Worm (Caenorhabditis elegans): Measurements from ENCODE around the gene rap-3.
A peak's percentile ranks its signal among the peaks of the same experiment; 100 is the strongest.

The rap-3 gene

DNA sequence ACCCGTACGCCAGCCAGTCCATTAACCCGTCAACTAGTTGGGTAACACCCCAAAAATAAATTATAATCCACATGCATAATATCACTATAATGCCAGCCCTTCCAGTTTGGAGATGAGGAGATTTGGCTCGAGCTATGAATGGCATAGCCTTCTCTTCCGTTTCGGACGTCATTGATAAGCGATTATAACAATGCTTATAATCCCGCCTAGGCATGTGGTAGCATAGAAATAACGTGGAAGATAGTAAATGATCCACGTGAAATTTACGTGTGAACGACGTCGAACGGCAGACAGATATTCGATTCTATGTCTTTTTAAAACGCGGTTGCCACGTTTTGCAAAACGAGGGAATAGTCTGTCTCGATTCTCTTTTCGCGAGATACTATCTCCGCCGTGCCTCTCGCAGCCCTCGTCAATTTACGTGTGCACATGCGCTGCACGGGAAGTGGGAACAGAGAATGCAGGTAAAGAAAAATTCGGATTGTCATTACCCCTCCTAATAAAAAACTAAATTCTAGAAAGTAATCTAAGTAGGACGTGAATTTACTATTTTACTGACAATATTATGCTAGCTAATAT lies 28.2 kb upstream of the rap-3 start (continued):
- TF ChIP-seq snpc-1.2 (GFP tag; IDR thresholded peaks at IDR 0.05) (0 out of 2 replicates have a peak, but pooled peaks have one; percentile 10), ces-1 (GFP tag; optimal IDR thresholded peaks at IDR 0.05) (no peak), arid-1 (GFP tag; conservative IDR thresholded peaks at IDR 0.05) (no peak), D1046.2 (GFP tag; IDR thresholded peaks at IDR 0.05) (no peak), daf-12 (tag; optimal IDR thresholded peaks at IDR 0.05) (no peak), egl-43 (GFP tag; IDR thresholded peaks at IDR 0.05) (no peak; the same call in 1 of the 2 replicates), ZK546.5 (tag; optimal IDR thresholded peaks at IDR 0.05) (no peak), dve-1 (tag; optimal IDR thresholded peaks at IDR 0.05; ENCODE audit: insufficient read depth) (peak; percentile 16), hif-1 (tag; optimal IDR thresholded peaks at IDR 0.05) (no peak), mdt-29 (GFP tag; IDR thresholded peaks at IDR 0.05) (no peak), F44E2.7 (GFP tag; IDR thresholded peaks at IDR 0.05) (no peak), T20F7.1 (GFP tag; optimal IDR thresholded peaks at IDR 0.05) (no peak), mxl-3 (GFP tag; optimal IDR thresholded peaks at IDR 0.05) (peak; percentile 84), mdl-1 (tag; optimal IDR thresholded peaks at IDR 0.05) (peak in 1 of 2 experiments; percentile 50), set-16 (GFP tag; IDR thresholded peaks at IDR 0.05) (no peak), nhr-28 (tag; optimal IDR thresholded peaks at IDR 0.05) (peak; percentile 4), mes-2 (tag; optimal IDR thresholded peaks at IDR 0.05; ENCODE audit: poor library complexity, severe bottlenecking) (no peak), ceh-28 (tag; optimal IDR thresholded peaks at IDR 0.05) (no peak), nhr-111 (GFP tag; optimal IDR thresholded peaks at IDR 0.05) (no peak), aha-1 (tag) (peak; percentile 8), rbr-2 (tag; optimal IDR thresholded peaks at IDR 0.05) (no peak), spr-1 (tag; optimal IDR thresholded peaks at IDR 0.05) (no peak), zip-2 (tag; optimal IDR thresholded peaks at IDR 0.05) (no peak), zfp-3 (GFP tag; conservative IDR thresholded peaks at IDR 0.05) (no peak), hlh-30 (tag; optimal IDR thresholded peaks at IDR 0.05; ENCODE audit: insufficient read depth) (peak; percentile 49), Y48G9A.11 (GFP tag; IDR thresholded peaks at IDR 0.05) (no peak), nhr-11 (tag; optimal IDR thresholded peaks at IDR 0.05) (no peak), fkh-10 (GFP tag; optimal IDR thresholded peaks at IDR 0.05) (no peak)

- peak; percentile 65 for TF ChIP-seq zfp-3 (GFP tag; conservative IDR thresholded peaks at IDR 0.05)
- peak; percentile 89 for TF ChIP-seq hlh-30 (tag; optimal IDR thresholded peaks at IDR 0.05; ENCODE audit: insufficient read depth)
- TF ChIP-seq mes-2 (tag; optimal IDR thresholded peaks at IDR 0.05; ENCODE audit: poor library complexity, severe bottlenecking), result peak; percentile 93
- no peak for TF ChIP-seq Y48G9A.11 (GFP tag; IDR thresholded peaks at IDR 0.05)
- peak; percentile 24 for TF ChIP-seq unc-130 (GFP tag; optimal IDR thresholded peaks at IDR 0.05)
- TF ChIP-seq F49E8.2 (tag; optimal IDR thresholded peaks at IDR 0.05; ENCODE audit: borderline replicate concordance), result no peak
- peak in 1 of 2 experiments; percentile 60 for TF ChIP-seq mdl-1 (tag; optimal IDR thresholded peaks at IDR 0.05)
- no peak for TF ChIP-seq ztf-11 (tag; optimal IDR thresholded peaks at IDR 0.05)
- peak; percentile 42 for TF ChIP-seq spr-1 (tag; optimal IDR thresholded peaks at IDR 0.05)
- peak; percentile 99 for TF ChIP-seq ZK546.5 (tag; optimal IDR thresholded peaks at IDR 0.05)
- TF ChIP-seq jun-1 (tag; optimal IDR thresholded peaks at IDR 0.05), result peak; percentile 83
- TF ChIP-seq madf-5 (GFP tag; IDR thresholded peaks at IDR 0.05), result no peak
- no peak for TF ChIP-seq ZK337.2 (GFP tag; IDR thresholded peaks at IDR 0.05)
- peak; percentile 92 for TF ChIP-seq nhr-6 (tag; optimal IDR thresholded peaks at IDR 0.05)
- TF ChIP-seq D1046.2 (GFP tag; IDR thresholded peaks at IDR 0.05), result no peak
- peak; percentile 96 to 99 for TF ChIP-seq lsy-2 (tag; optimal IDR thresholded peaks at IDR 0.05)
- no peak for TF ChIP-seq nhr-10 (tag; optimal IDR thresholded peaks at IDR 0.05)
- TF ChIP-seq F10B5.3 (tag; optimal IDR thresholded peaks at IDR 0.05), result peak; percentile 33
- peak; percentile 84 for TF ChIP-seq zag-1 (tag; optimal IDR thresholded peaks at IDR 0.05)
- peak; percentile 79 for TF ChIP-seq F37D6.2 (tag; optimal IDR thresholded peaks at IDR 0.05)
- TF ChIP-seq lin-39 (tag; optimal IDR thresholded peaks at IDR 0.05), result no peak
- peak; percentile 96 for TF ChIP-seq mep-1 (tag; optimal IDR thresholded peaks at IDR 0.05)
- peak; percentile 69; the same call in 1 of the 2 replicates for TF ChIP-seq ctbp-1 (GFP tag; IDR thresholded peaks at IDR 0.05)
- peak; percentile 29 to 89 for TF ChIP-seq hif-1 (tag; optimal IDR thresholded peaks at IDR 0.05)
- no peak for TF ChIP-seq skn-1 (tag; optimal IDR thresholded peaks at IDR 0.05)
- TF ChIP-seq duxl-1 (tag; optimal IDR thresholded peaks at IDR 0.05; ENCODE audit: poor library complexity), result peak; percentile 76
- peak; percentile 84 for TF ChIP-seq lin-38 (GFP tag; IDR thresholded peaks at IDR 0.05)
- peak; percentile 91 for TF ChIP-seq arid-1 (GFP tag; conservative IDR thresholded peaks at IDR 0.05)
- peak; percentile 91 for TF ChIP-seq rbr-2 (tag; optimal IDR thresholded peaks at IDR 0.05)
- peak; percentile 45 for TF ChIP-seq gei-8 (GFP tag; optimal IDR thresholded peaks at IDR 0.05)
These were observed 27.5 kb upstream of the rap-3 start, which contains the start of the genes F01G4.6 and pfd-1 for ce11 chrIV:11149454-11150163. F01G4.6 (minus strand) TSS chrIV:11149504. pfd-1 (plus strand) TSS chrIV:11150113.
